Worm (Caenorhabditis elegans) whole organism, L4 larva: ENCODE measurements around the gene EGAP1.5.

Source experiments
- F49E8.2 ChIP-seq: sonication (generic microtip); optimal IDR thresholded peaks from 2 replicates; lab custom pipeline; 2016; ENCODE audit warnings: missing compliant biosample characterization, mild to moderate bottlenecking, missing genetic modification characterization, borderline replicate concordance
- R02D3.7 ChIP-seq: fragments of 150-350 bp; sonication (generic microtip); optimal IDR thresholded peaks from 3 replicates; lab custom pipeline; 2014; ENCODE audit warnings: missing biosample characterization, missing genetic modification characterization
- Y75B8A.6 ChIP-seq: fragments of 200-800 bp; sonication (Bioruptor generic); IDR thresholded peaks from 2 replicates; pipeline ENCODE4 v1.3.6; 2022; ENCODE audit warnings: missing genetic modification reagents, missing genetic modification characterization, missing compliant biosample characterization
- ama-1 ChIP-seq: fragments of 150-350 bp; optimal IDR thresholded peaks from 2 replicates; lab custom pipeline; 2014; ENCODE audit warnings: inconsistent platforms, mixed read lengths
- arid-1 ChIP-seq: fragments of 200-800 bp; sonication (Bioruptor generic); conservative IDR thresholded peaks from 2 replicates; pipeline ENCODE4 v1.3.6; 2022; ENCODE audit warnings: missing genetic modification reagents, missing genetic modification characterization, missing compliant biosample characterization
- attf-4 ChIP-seq: sonication (generic microtip); optimal IDR thresholded peaks from 3 replicates; lab custom pipeline; 2017; ENCODE audit warnings: missing biosample characterization, missing genetic modification characterization
- ceh-32 ChIP-seq: sonication (generic microtip); optimal IDR thresholded peaks from 2 replicates; lab custom pipeline; 2016; ENCODE audit warnings: mild to moderate bottlenecking, missing genetic modification characterization, missing compliant biosample characterization; ENCODE audit not compliant: poor library complexity
- ceh-44 ChIP-seq: fragments of 200-800 bp; sonication (Bioruptor generic); IDR thresholded peaks from 2 replicates; pipeline ENCODE4 v1.3.6; 2022; ENCODE audit warnings: missing genetic modification reagents, missing genetic modification characterization, missing compliant biosample characterization
- ceh-62 ChIP-seq: sonication (generic microtip); optimal IDR thresholded peaks from 2 replicates; lab custom pipeline; 2017; ENCODE audit warnings: missing biosample characterization, missing genetic modification characterization
- ces-1 ChIP-seq: fragments of 150-350 bp; sonication (generic microtip); optimal IDR thresholded peaks from 4 replicates; lab custom pipeline; 2014; ENCODE audit warnings: missing biosample characterization, missing genetic modification reagents, missing genetic modification characterization
- ctbp-1 ChIP-seq: fragments of 200-800 bp; sonication (Bioruptor generic); IDR thresholded peaks from 2 replicates; pipeline ENCODE4 v1.3.6; 2022; ENCODE audit warnings: missing genetic modification reagents, missing genetic modification characterization, missing compliant biosample characterization
- daf-16 ChIP-seq, 3 experiments: sonication (generic microtip); optimal IDR thresholded peaks; 2 replicates each; lab custom pipeline; 2016 to 2017; ENCODE audit warnings: missing genetic modification characterization in 3 of 3, missing genetic modification reagents in 3 of 3, mild to moderate bottlenecking in 2 of 3, missing compliant biosample characterization in 2 of 3, missing biosample characterization in 1 of 3, moderate library complexity in 1 of 3
- daf-8 ChIP-seq: fragments of 200-800 bp; sonication (Bioruptor generic); IDR thresholded peaks from 2 replicates; pipeline ENCODE4 v1.3.6; 2022; ENCODE audit warnings: missing genetic modification characterization, missing compliant biosample characterization
- dmd-6 ChIP-seq: fragments of 200-800 bp; sonication (Bioruptor generic); IDR thresholded peaks from 2 replicates; pipeline ENCODE4 v1.3.6; 2022; ENCODE audit warnings: missing genetic modification reagents, missing genetic modification characterization, missing compliant biosample characterization
- dmd-9 ChIP-seq: fragments of 200-800 bp; sonication (Bioruptor generic); IDR thresholded peaks from 2 replicates; pipeline ENCODE4 v1.3.6; 2022; ENCODE audit warnings: missing genetic modification reagents, missing genetic modification characterization, missing compliant biosample characterization
- dve-1 ChIP-seq: sonication (generic microtip); optimal IDR thresholded peaks from 2 replicates; lab custom pipeline; 2017; ENCODE audit warnings: antibody characterized with exemption, mild to moderate bottlenecking, missing genetic modification characterization, missing compliant biosample characterization; ENCODE audit not compliant: insufficient read depth
- fkh-10 ChIP-seq: fragments of 150-350 bp; optimal IDR thresholded peaks from 2 replicates; lab custom pipeline; 2014; ENCODE audit warnings: missing biosample characterization, missing genetic modification reagents, missing genetic modification characterization
- gei-8 ChIP-seq: fragments of 200-800 bp; sonication (Bioruptor generic); optimal IDR thresholded peaks from 2 replicates; lab custom pipeline; 2018; ENCODE audit warnings: mild to moderate bottlenecking, missing genetic modification characterization, missing compliant biosample characterization
- hif-1 ChIP-seq, 2 experiments: sonication (generic microtip); optimal IDR thresholded peaks; 2 replicates each; lab custom pipeline; 2016 to 2017; ENCODE audit warnings: missing compliant biosample characterization in 2 of 2, missing genetic modification characterization in 2 of 2, missing genetic modification reagents in 2 of 2, missing genotype in 2 of 2, mild to moderate bottlenecking in 1 of 2
- hlh-11 ChIP-seq: fragments of 200-800 bp; sonication (Bioruptor generic); optimal IDR thresholded peaks from 2 replicates; lab custom pipeline; 2018; ENCODE audit warnings: mild to moderate bottlenecking, missing genetic modification characterization, missing compliant biosample characterization
- hlh-30 ChIP-seq: sonication (generic microtip); optimal IDR thresholded peaks from 2 replicates; lab custom pipeline; 2017; ENCODE audit warnings: antibody characterized with exemption, mild to moderate bottlenecking, missing genetic modification characterization, missing compliant biosample characterization; ENCODE audit not compliant: insufficient read depth
- lin-15B ChIP-seq: fragments of 150-350 bp; sonication (generic microtip); optimal IDR thresholded peaks from 3 replicates; lab custom pipeline; 2014; ENCODE audit warnings: missing biosample characterization, missing genetic modification characterization
- lin-38 ChIP-seq: fragments of 200-800 bp; sonication (Bioruptor generic); IDR thresholded peaks from 2 replicates; pipeline ENCODE4 v1.3.6; 2022; ENCODE audit warnings: missing genetic modification reagents, missing genetic modification characterization, missing compliant biosample characterization
- lir-3 ChIP-seq: sonication (generic microtip); optimal IDR thresholded peaks from 2 replicates; lab custom pipeline; 2016; ENCODE audit warnings: mild to moderate bottlenecking, missing genetic modification characterization, missing compliant biosample characterization
- lsy-2 ChIP-seq, 2 experiments: fragments of 150-350 bp in 1 of 2; sonication (generic microtip) in 1 of 2; optimal IDR thresholded peaks; 2 replicates each; lab custom pipeline; 2014 to 2017; ENCODE audit warnings: missing biosample characterization in 2 of 2, missing genetic modification characterization in 2 of 2
- madf-9 ChIP-seq: fragments of 200-800 bp; sonication (Bioruptor generic); conservative IDR thresholded peaks from 2 replicates; pipeline ENCODE4 v1.3.6; 2022; ENCODE audit warnings: missing genetic modification reagents, missing genetic modification characterization, missing compliant biosample characterization
- mdl-1 ChIP-seq, 2 experiments: fragments of 150-350 bp in 1 of 2; sonication (generic microtip) in 1 of 2; optimal IDR thresholded peaks; 2 replicates each; lab custom pipeline; 2014 to 2017; ENCODE audit warnings: missing biosample characterization in 2 of 2, missing genetic modification characterization in 2 of 2
- mep-1 ChIP-seq: fragments of 150-350 bp; sonication (generic microtip); optimal IDR thresholded peaks from 3 replicates; lab custom pipeline; 2014; ENCODE audit warnings: missing biosample characterization, missing genetic modification characterization
- mes-2 ChIP-seq: sonication (generic microtip); optimal IDR thresholded peaks from 2 replicates; lab custom pipeline; 2016; ENCODE audit warnings: missing genotype, mild to moderate bottlenecking, missing genetic modification characterization, missing compliant biosample characterization; ENCODE audit not compliant: poor library complexity, severe bottlenecking
- mxl-2 ChIP-seq: fragments of 200-800 bp; sonication (Bioruptor generic); conservative IDR thresholded peaks from 2 replicates; pipeline ENCODE4 v1.3.6; 2022; ENCODE audit warnings: missing genetic modification reagents, missing genetic modification characterization, missing compliant biosample characterization
- nhr-25 ChIP-seq: sonication (generic microtip); optimal IDR thresholded peaks from 2 replicates; lab custom pipeline; 2017; ENCODE audit warnings: missing genetic modification characterization, mild to moderate bottlenecking, missing compliant biosample characterization, antibody characterized with exemption, moderate library complexity, borderline replicate concordance; ENCODE audit not compliant: insufficient read depth
- nhr-41 ChIP-seq: fragments of 200-800 bp; sonication (Bioruptor generic); IDR thresholded peaks from 2 replicates; pipeline ENCODE4 v1.3.6; 2022; ENCODE audit warnings: missing genetic modification reagents, missing genetic modification characterization, missing compliant biosample characterization
- nhr-48 ChIP-seq: sonication (generic microtip); optimal IDR thresholded peaks from 2 replicates; lab custom pipeline; 2016; ENCODE audit warnings: mild to moderate bottlenecking, missing genetic modification characterization, missing compliant biosample characterization
- nhr-6 ChIP-seq: fragments of 150-350 bp; optimal IDR thresholded peaks from 2 replicates; lab custom pipeline; 2014; ENCODE audit warnings: missing biosample characterization, missing genetic modification characterization
- nhr-77 ChIP-seq: fragments of 150-350 bp; optimal IDR thresholded peaks from 2 replicates; lab custom pipeline; 2014; ENCODE audit warnings: missing biosample characterization, missing genetic modification characterization
- php-3 ChIP-seq: fragments of 200-800 bp; sonication (Bioruptor generic); IDR thresholded peaks from 2 replicates; pipeline ENCODE4 v1.3.6; 2022; ENCODE audit warnings: missing genetic modification reagents, missing genetic modification characterization, missing compliant biosample characterization
- pqm-1 ChIP-seq: sonication (generic microtip); optimal IDR thresholded peaks from 2 replicates; lab custom pipeline; 2017; ENCODE audit warnings: missing biosample characterization, missing genetic modification characterization
- rbr-2 ChIP-seq: sonication (generic microtip); optimal IDR thresholded peaks from 2 replicates; lab custom pipeline; 2016; ENCODE audit warnings: missing genotype, missing genetic modification characterization, missing compliant biosample characterization
- skn-1 ChIP-seq: fragments of 150-350 bp; optimal IDR thresholded peaks from 2 replicates; lab custom pipeline; 2014; ENCODE audit warnings: missing biosample characterization, missing genetic modification characterization
- snpc-1.2 ChIP-seq: fragments of 200-800 bp; sonication (Bioruptor generic); IDR thresholded peaks from 2 replicates; pipeline ENCODE4 v1.3.6; 2022; ENCODE audit warnings: missing genetic modification reagents, missing genetic modification characterization, missing compliant biosample characterization
- snpc-4 ChIP-seq: fragments of 150-350 bp; optimal IDR thresholded peaks from 2 replicates; lab custom pipeline; 2014; ENCODE audit warnings: missing biosample characterization, missing genetic modification characterization
- tag-97 ChIP-seq: fragments of 200-800 bp; sonication (Bioruptor generic); IDR thresholded peaks from 2 replicates; pipeline ENCODE4 v1.3.6; 2022; ENCODE audit warnings: missing genetic modification characterization, missing compliant biosample characterization
- tra-1 ChIP-seq: fragments of 200-800 bp; sonication (Bioruptor generic); IDR thresholded peaks from 2 replicates; pipeline ENCODE4 v1.3.6; 2022; ENCODE audit warnings: missing genetic modification reagents, missing genetic modification characterization, missing compliant biosample characterization
- unc-62 ChIP-seq, 3 experiments: fragments of 150-350 bp in 1 of 3; sonication (generic microtip); optimal IDR thresholded peaks in 2 of 3; peaks in 1 of 3; 1 replicate in 1 of 3; 2 replicates in 2 of 3; lab custom pipeline; 2014 to 2017; ENCODE audit warnings: missing biosample characterization in 3 of 3, missing genetic modification characterization in 3 of 3, missing genetic modification reagents in 3 of 3, missing genotype in 1 of 3
- vab-7 ChIP-seq: fragments of 200-800 bp; sonication (Bioruptor generic); IDR thresholded peaks from 2 replicates; pipeline ENCODE4 v1.3.6; 2022; ENCODE audit warnings: missing genetic modification reagents, missing genetic modification characterization, missing compliant biosample characterization
- zag-1 ChIP-seq: fragments of 150-350 bp; optimal IDR thresholded peaks from 2 replicates; lab custom pipeline; 2014; ENCODE audit warnings: missing biosample characterization, missing genetic modification characterization
- ztf-11 ChIP-seq: fragments of 150-350 bp; optimal IDR thresholded peaks from 2 replicates; lab custom pipeline; 2014; ENCODE audit warnings: missing biosample characterization, missing genetic modification characterization
- ztf-7 ChIP-seq: fragments of 150-350 bp; optimal IDR thresholded peaks from 2 replicates; lab custom pipeline; 2014; ENCODE audit warnings: missing biosample characterization, missing genetic modification characterization

EGAP1.5 gene

DNA sequence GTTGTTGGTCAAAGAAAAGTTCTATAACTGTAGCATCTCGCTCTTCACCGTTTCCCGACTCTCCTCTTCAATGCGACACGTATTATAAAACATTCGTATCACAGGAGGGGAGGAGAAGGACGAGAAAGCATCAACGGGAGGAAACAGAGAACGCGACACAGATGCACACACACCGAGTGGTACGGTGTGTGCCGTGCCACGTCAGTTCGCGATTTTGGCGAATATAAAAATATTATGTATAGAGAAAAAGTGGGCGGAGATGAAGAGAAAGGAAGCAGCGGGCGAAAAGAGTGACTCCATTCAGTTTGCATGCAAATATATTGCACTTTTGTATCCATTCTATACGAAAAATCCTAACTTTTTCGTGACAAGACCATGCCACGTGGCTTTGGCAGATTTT, 16.8 kb upstream of the EGAP1.5 start (continued):
- TF ChIP-seq dmd-6 (0 out of 2 replicates have a peak, but pooled peaks have one; percentile 14), mdl-1 (tag; optimal IDR thresholded peaks at IDR 0.05; lab: Kevin White, UChicago) (no peak), pqm-1 (tag; lab: Kevin White, UChicago) (peak; percentile 55), ces-1 (GFP tag; lab: Kevin White, UChicago) (no peak), lin-38 (GFP tag; lab: Robert Waterston, UW) (peak; percentile 18; the same call in 1 of the 2 replicates), dmd-9 (no peak), nhr-6 (no peak), daf-8 (no peak), ceh-62 (tag; lab: Kevin White, UChicago) (no peak), hlh-11 (peak; percentile 79), nhr-48 (tag; lab: Kevin White, UChicago) (no peak), R02D3.7 (tag; lab: Kevin White, UChicago) (no peak), fkh-10 (GFP tag; lab: Kevin White, UChicago) (no peak), ama-1 (lab: Kevin White, UChicago) (peak; percentile 38), attf-4 (no peak), lin-15B (tag; lab: Kevin White, UChicago) (no peak), lir-3 (no peak), tag-97 (GFP tag; lab: Robert Waterston, UW) (no peak), zag-1 (tag; lab: Kevin White, UChicago) (no peak), php-3 (GFP tag; lab: Robert Waterston, UW) (0 out of 2 replicates have a peak, but pooled peaks have one; percentile 20), hif-1 (tag; optimal IDR thresholded peaks at IDR 0.05; lab: Kevin White, UChicago) (no peak), F49E8.2 (tag; lab: Kevin White, UChicago) (no peak), snpc-1.2 (no peak), snpc-4 (no peak), ceh-32 (tag; lab: Kevin White, UChicago) (no peak), ceh-44 (GFP tag; lab: Robert Waterston, UW) (no peak), vab-7 (GFP tag; lab: Robert Waterston, UW) (no peak), arid-1 (0 out of 2 replicates have a peak, but pooled peaks have one; percentile 15), nhr-41 (GFP tag; lab: Robert Waterston, UW) (no peak)

- TF ChIP-seq nhr-6 (peak; percentile 33), ztf-7 (tag; lab: Kevin White, UChicago) (peak; percentile 33), pqm-1 (tag; lab: Kevin White, UChicago) (peak; percentile 95), skn-1 (tag; lab: Kevin White, UChicago) (no peak), nhr-77 (tag; lab: Kevin White, UChicago) (peak; percentile 44), mes-2 (peak; percentile 40), dve-1 (peak; percentile 67), hlh-11 (peak; percentile 59), hlh-30 (tag; lab: Kevin White, UChicago) (no peak), lin-15B (tag; lab: Kevin White, UChicago) (no peak), dmd-6 (peak; percentile 64), mep-1 (tag; lab: Kevin White, UChicago) (peak; percentile 18), ctbp-1 (GFP tag; lab: Robert Waterston, UW) (no peak), dmd-9 (no peak), nhr-25 (no peak), lir-3 (no peak), Y75B8A.6 (GFP tag; lab: Robert Waterston, UW) (no peak), ama-1 (lab: Kevin White, UChicago) (no peak), daf-16 (GFP tag; optimal IDR thresholded peaks at IDR 0.05; lab: Kevin White, UChicago) (no peak), daf-16 (tag; optimal IDR thresholded peaks at IDR 0.05; lab: Kevin White, UChicago) (peak; percentile 57), tra-1 (0 out of 2 replicates have a peak, but pooled peaks have one; percentile 10), lsy-2 (tag; optimal IDR thresholded peaks at IDR 0.05; lab: Kevin White, UChicago) (no peak), arid-1 (no peak), mxl-2 (GFP tag; lab: Robert Waterston, UW) (no peak), gei-8 (GFP tag; lab: Kevin White, UChicago) (no peak), unc-62 (GFP tag; optimal IDR thresholded peaks at IDR 0.05 in 1 of 2; lab: Kevin White, UChicago) (no peak), unc-62 (tag; optimal IDR thresholded peaks at IDR 0.05; lab: Kevin White, UChicago) (no peak), ztf-11 (tag; lab: Kevin White, UChicago) (no peak), madf-9 (GFP tag; lab: Robert Waterston, UW) (no peak), rbr-2 (tag; lab: Kevin White, UChicago) (no peak)
Measured at ce11 chrIII:5915926-5916325, 15.6 kb upstream of the EGAP1.5 start.
